Worm (Caenorhabditis elegans): ENCODE results near the gene F47B10.5.

ce11 chrX:10902723-10903322, 12.5 kb upstream of the F47B10.5 start, which contains the start of gene acbp-3:
- TF ChIP-seq lin-13 (GFP tag; optimal IDR thresholded peaks at IDR 0.05) = no peak
- no peak for TF ChIP-seq elt-3 (tag; optimal IDR thresholded peaks at IDR 0.05)
- TF ChIP-seq fos-1 (tag; optimal IDR thresholded peaks at IDR 0.05) = peak; percentile 25
- no peak for TF ChIP-seq elt-1 (tag; optimal IDR thresholded peaks at IDR 0.05)
- TF ChIP-seq lsy-2 (tag; optimal IDR thresholded peaks at IDR 0.05) = no peak
- no peak for TF ChIP-seq nhr-12 (tag; optimal IDR thresholded peaks at IDR 0.05)
